Worm (Caenorhabditis elegans) whole organism, early embryonic: ENCODE measurements around the gene K01A6.7.

Source experiments
- ama-1 ChIP-seq: fragments of 150-350 bp; optimal IDR thresholded peaks from 2 replicates; lab custom pipeline; 2014
- scrt-1 ChIP-seq: fragments of 200-800 bp; sonication (Bioruptor generic); IDR thresholded peaks from 2 replicates; pipeline ENCODE4 v1.3.6; 2022; ENCODE audit warnings: missing genetic modification characterization, missing compliant biosample characterization

DNA sequence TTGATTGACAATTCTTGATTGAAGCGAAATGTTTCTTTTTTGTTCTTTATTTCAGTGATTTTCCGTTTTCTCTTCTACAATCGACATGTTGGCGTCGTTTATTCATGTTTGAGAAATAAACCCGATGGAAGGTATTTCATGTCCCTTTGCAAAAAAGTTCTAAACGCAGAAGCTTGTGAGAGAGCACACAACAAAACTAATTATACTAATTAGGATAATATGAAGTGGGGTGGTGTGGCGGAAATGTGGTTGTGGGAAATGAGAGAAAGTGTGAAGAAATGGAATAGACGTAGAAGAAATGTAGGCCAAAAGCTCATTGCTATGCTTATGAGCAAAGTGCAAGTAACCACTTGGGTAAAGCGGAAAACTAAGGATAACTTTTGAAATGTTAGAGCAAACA is 44.5 kb upstream of the K01A6.7 start:
- no peak for TF ChIP-seq scrt-1 (GFP tag; lab: Robert Waterston, UW)
- TF ChIP-seq ama-1 (lab: Kevin White, UChicago), result no peak
